Worm (Caenorhabditis elegans) whole organism, young adult: ENCODE measurements around the gene nbs-1.

Experiments used
- B0261.1 ChIP-seq: sonication (generic microtip); optimal IDR thresholded peaks from 2 replicates; lab custom pipeline; 2016; ENCODE audit warnings: mild to moderate bottlenecking, missing genetic modification characterization, moderate library complexity, missing compliant biosample characterization
- D2030.7 ChIP-seq: fragments of 200-800 bp; sonication (Bioruptor generic); IDR thresholded peaks from 2 replicates; pipeline ENCODE4 v1.3.6; 2022; ENCODE audit warnings: missing genetic modification reagents, missing genetic modification characterization, missing compliant biosample characterization
- F22D6.2 ChIP-seq: sonication (generic microtip); optimal IDR thresholded peaks from 2 replicates; lab custom pipeline; 2016; ENCODE audit warnings: mild to moderate bottlenecking, missing genetic modification characterization, missing compliant biosample characterization
- F33H1.4 ChIP-seq: fragments of 200-800 bp; sonication (Bioruptor generic); IDR thresholded peaks from 2 replicates; pipeline ENCODE4 v1.3.6; 2022; ENCODE audit warnings: missing genetic modification reagents, missing genetic modification characterization, missing compliant biosample characterization
- F37B4.10 ChIP-seq: fragments of 200-800 bp; sonication (Bioruptor generic); IDR thresholded peaks from 2 replicates; pipeline ENCODE4 v1.3.6; 2022; ENCODE audit warnings: missing genetic modification characterization, missing compliant biosample characterization
- F55B11.4 ChIP-seq: sonication (generic microtip); optimal IDR thresholded peaks from 2 replicates; lab custom pipeline; 2016; ENCODE audit warnings: missing compliant biosample characterization, missing genetic modification characterization, borderline replicate concordance; ENCODE audit not compliant: insufficient read depth
- K12H6.12 ChIP-seq: fragments of 200-800 bp; sonication (Bioruptor generic); optimal IDR thresholded peaks from 2 replicates; lab custom pipeline; 2018; ENCODE audit warnings: mild to moderate bottlenecking, missing genetic modification characterization, missing compliant biosample characterization
- Y53F4B.3 ChIP-seq: fragments of 200-800 bp; sonication (Bioruptor generic); IDR thresholded peaks from 2 replicates; pipeline ENCODE4 v1.3.6; 2022; ENCODE audit warnings: missing genetic modification reagents, missing genetic modification characterization, missing compliant biosample characterization
- Y56A3A.18 ChIP-seq: fragments of 200-800 bp; sonication (Bioruptor generic); IDR thresholded peaks from 2 replicates; pipeline ENCODE4 v1.3.6; 2022; ENCODE audit warnings: missing genetic modification reagents, missing genetic modification characterization, missing compliant biosample characterization
- akir-1 ChIP-seq: fragments of 200-800 bp; sonication (Bioruptor generic); optimal IDR thresholded peaks from 2 replicates; lab custom pipeline; 2018; ENCODE audit warnings: mild to moderate bottlenecking, missing genetic modification characterization, moderate library complexity, missing compliant biosample characterization
- aptf-3 ChIP-seq: fragments of 200-800 bp; sonication (Bioruptor generic); IDR thresholded peaks from 2 replicates; pipeline ENCODE4 v1.3.6; 2022; ENCODE audit warnings: missing genetic modification characterization, missing compliant biosample characterization
- atf-7 ChIP-seq: sonication (generic microtip); optimal IDR thresholded peaks from 2 replicates; lab custom pipeline; 2017; ENCODE audit warnings: mild to moderate bottlenecking, missing genetic modification characterization, missing compliant biosample characterization
- athp-1 ChIP-seq: sonication (generic microtip); optimal IDR thresholded peaks from 2 replicates; lab custom pipeline; 2017; ENCODE audit warnings: mild to moderate bottlenecking, missing genetic modification characterization, missing compliant biosample characterization
- cebp-2 ChIP-seq: fragments of 200-800 bp; sonication (Bioruptor generic); IDR thresholded peaks from 2 replicates; pipeline ENCODE4 v1.3.6; 2022; ENCODE audit warnings: missing genetic modification characterization, missing compliant biosample characterization
- ceh-100 ChIP-seq: fragments of 200-800 bp; sonication (Bioruptor generic); IDR thresholded peaks from 2 replicates; pipeline ENCODE4 v1.3.6; 2022; ENCODE audit warnings: missing genetic modification reagents, missing genetic modification characterization, missing compliant biosample characterization
- ceh-79 ChIP-seq: sonication (generic microtip); optimal IDR thresholded peaks from 2 replicates; lab custom pipeline; 2017; ENCODE audit warnings: mild to moderate bottlenecking, missing genetic modification characterization, missing compliant biosample characterization
- chd-7 ChIP-seq: sonication (generic microtip); optimal IDR thresholded peaks from 2 replicates; lab custom pipeline; 2016; ENCODE audit warnings: mild to moderate bottlenecking, missing genetic modification characterization, moderate library complexity, missing compliant biosample characterization
- die-1 ChIP-seq: sonication (generic microtip); optimal IDR thresholded peaks from 2 replicates; lab custom pipeline; 2016; ENCODE audit warnings: missing genotype, mild to moderate bottlenecking, missing genetic modification characterization, missing compliant biosample characterization
- dox-1 ChIP-seq: fragments of 200-800 bp; sonication (Bioruptor generic); IDR thresholded peaks from 2 replicates; pipeline ENCODE4 v1.3.6; 2022; ENCODE audit warnings: missing genetic modification reagents, missing genetic modification characterization, missing compliant biosample characterization
- egl-18 ChIP-seq: fragments of 200-800 bp; sonication (Bioruptor generic); IDR thresholded peaks from 2 replicates; pipeline ENCODE4 v1.3.6; 2022; ENCODE audit warnings: missing genetic modification reagents, missing genetic modification characterization, missing compliant biosample characterization
- ets-4 ChIP-seq: fragments of 200-800 bp; sonication (Bioruptor generic); optimal IDR thresholded peaks from 2 replicates; lab custom pipeline; 2018; ENCODE audit warnings: mild to moderate bottlenecking, missing genetic modification characterization, missing compliant biosample characterization
- hlh-12 ChIP-seq: sonication (generic microtip); optimal IDR thresholded peaks from 2 replicates; lab custom pipeline; 2016; ENCODE audit warnings: missing genetic modification characterization, missing compliant biosample characterization
- hlh-26 ChIP-seq: fragments of 200-800 bp; sonication (Bioruptor generic); conservative IDR thresholded peaks from 2 replicates; pipeline ENCODE4 v1.3.6; 2022; ENCODE audit warnings: missing genetic modification reagents, missing genetic modification characterization, missing compliant biosample characterization
- hmg-1.2 ChIP-seq: fragments of 200-800 bp; sonication (Bioruptor generic); IDR thresholded peaks from 2 replicates; pipeline ENCODE4 v1.3.6; 2022; ENCODE audit warnings: missing genetic modification reagents, missing genetic modification characterization, missing compliant biosample characterization
- hmg-20 ChIP-seq: fragments of 200-800 bp; sonication (Bioruptor generic); IDR thresholded peaks from 2 replicates; pipeline ENCODE4 v1.3.6; 2022; ENCODE audit warnings: missing genetic modification reagents, missing genetic modification characterization, missing compliant biosample characterization
- hsf-1 ChIP-seq: fragments of 200-800 bp; sonication (Bioruptor generic); IDR thresholded peaks from 2 replicates; pipeline ENCODE4 v1.3.6; 2022; ENCODE audit warnings: missing genetic modification reagents, missing genetic modification characterization, missing compliant biosample characterization
- let-607 ChIP-seq, 2 experiments: fragments of 200-800 bp in 1 of 2; sonication (Bioruptor generic) in 1 of 2; sonication (generic microtip) in 1 of 2; optimal IDR thresholded peaks; 2 replicates each; lab custom pipeline; 2016 to 2018; ENCODE audit warnings: mild to moderate bottlenecking in 2 of 2, missing compliant biosample characterization in 2 of 2, missing genetic modification characterization in 2 of 2, moderate library complexity in 2 of 2, missing genotype in 1 of 2
- lin-40 ChIP-seq: sonication (generic microtip); optimal IDR thresholded peaks from 2 replicates; lab custom pipeline; 2016; ENCODE audit warnings: missing genetic modification characterization, mild to moderate bottlenecking, missing compliant biosample characterization, missing genotype, missing genetic modification reagents
- lin-54 ChIP-seq: fragments of 200-800 bp; sonication (Bioruptor generic); optimal IDR thresholded peaks from 2 replicates; lab custom pipeline; 2018; ENCODE audit warnings: mild to moderate bottlenecking, missing genetic modification characterization, missing compliant biosample characterization
- madf-10 ChIP-seq: sonication (generic microtip); optimal IDR thresholded peaks from 2 replicates; lab custom pipeline; 2016; ENCODE audit warnings: mild to moderate bottlenecking, missing genetic modification characterization, missing compliant biosample characterization
- madf-6 ChIP-seq: fragments of 200-800 bp; sonication (Bioruptor generic); IDR thresholded peaks from 2 replicates; pipeline ENCODE4 v1.3.6; 2022; ENCODE audit warnings: missing genetic modification reagents, missing genetic modification characterization, missing compliant biosample characterization
- mcd-1 ChIP-seq: fragments of 200-800 bp; sonication (Bioruptor generic); IDR thresholded peaks from 2 replicates; pipeline ENCODE4 v1.3.6; 2022; ENCODE audit warnings: missing genetic modification reagents, missing genetic modification characterization, missing compliant biosample characterization
- mel-28 ChIP-seq: sonication (generic microtip); optimal IDR thresholded peaks from 2 replicates; lab custom pipeline; 2016; ENCODE audit warnings: borderline replicate concordance, mild to moderate bottlenecking, missing genetic modification characterization, missing compliant biosample characterization
- nfyb-1 ChIP-seq: fragments of 200-800 bp; sonication (Bioruptor generic); IDR thresholded peaks from 2 replicates; pipeline ENCODE4 v1.3.6; 2022; ENCODE audit warnings: missing genetic modification reagents, missing genetic modification characterization, missing compliant biosample characterization
- nhr-179 ChIP-seq: sonication (generic microtip); optimal IDR thresholded peaks from 2 replicates; lab custom pipeline; 2016; ENCODE audit warnings: mild to moderate bottlenecking, missing genetic modification characterization, missing compliant biosample characterization
- nhr-90 ChIP-seq: sonication (generic microtip); optimal IDR thresholded peaks from 2 replicates; lab custom pipeline; 2016; ENCODE audit warnings: missing genotype, mild to moderate bottlenecking, missing genetic modification characterization, missing compliant biosample characterization
- pha-4 ChIP-seq: fragments of 150-350 bp; sonication (generic microtip); optimal IDR thresholded peaks from 2 replicates; lab custom pipeline; 2014; ENCODE audit warnings: missing biosample characterization, missing genetic modification reagents, missing genetic modification characterization
- rcor-1 ChIP-seq: fragments of 200-800 bp; sonication (Bioruptor generic); IDR thresholded peaks from 2 replicates; pipeline ENCODE4 v1.3.6; 2022; ENCODE audit warnings: missing genetic modification reagents, missing genetic modification characterization, missing compliant biosample characterization
- rec-8 ChIP-seq, 2 experiments: sonication (generic microtip); optimal IDR thresholded peaks; 2 replicates each; lab custom pipeline; 2016; ENCODE audit warnings: mild to moderate bottlenecking in 2 of 2, missing genetic modification characterization in 2 of 2, missing genetic modification reagents in 2 of 2, missing genotype in 2 of 2, missing biosample characterization in 1 of 2, missing compliant biosample characterization in 1 of 2, moderate library complexity in 1 of 2
- snpc-1.1 ChIP-seq: sonication (generic microtip); optimal IDR thresholded peaks from 2 replicates; lab custom pipeline; 2017; ENCODE audit warnings: missing genetic modification characterization, mild to moderate bottlenecking, missing compliant biosample characterization, antibody characterized with exemption, moderate library complexity, missing genotype, missing genetic modification reagents; ENCODE audit not compliant: insufficient read depth
- snpc-1.3 ChIP-seq: sonication (generic microtip); optimal IDR thresholded peaks from 2 replicates; lab custom pipeline; 2017; ENCODE audit warnings: missing genetic modification characterization, mild to moderate bottlenecking, missing compliant biosample characterization, antibody characterized with exemption, moderate library complexity, missing genotype, missing genetic modification reagents; ENCODE audit not compliant: insufficient read depth
- sptf-2 ChIP-seq: fragments of 200-800 bp; sonication (Bioruptor generic); optimal IDR thresholded peaks from 2 replicates; lab custom pipeline; 2018; ENCODE audit warnings: mild to moderate bottlenecking, missing genetic modification characterization, missing compliant biosample characterization
- tbx-9 ChIP-seq: sonication (generic microtip); optimal IDR thresholded peaks from 2 replicates; lab custom pipeline; 2016; ENCODE audit warnings: borderline replicate concordance, missing genetic modification characterization, inconsistent platforms, missing compliant biosample characterization
- tlf-1 ChIP-seq: fragments of 200-800 bp; sonication (Bioruptor generic); optimal IDR thresholded peaks from 2 replicates; lab custom pipeline; 2018; ENCODE audit warnings: mild to moderate bottlenecking, missing genetic modification characterization, missing compliant biosample characterization
- xnd-1 ChIP-seq: sonication (generic microtip); optimal IDR thresholded peaks from 2 replicates; lab custom pipeline; 2016; ENCODE audit warnings: missing genotype, missing genetic modification reagents, missing genetic modification characterization, missing compliant biosample characterization
- ztf-18 ChIP-seq: sonication (generic microtip); optimal IDR thresholded peaks from 2 replicates; lab custom pipeline; 2016; ENCODE audit warnings: missing genotype, mild to moderate bottlenecking, missing genetic modification characterization, missing compliant biosample characterization
- ztf-22 ChIP-seq: fragments of 200-800 bp; sonication (Bioruptor generic); optimal IDR thresholded peaks from 2 replicates; lab custom pipeline; 2018; ENCODE audit warnings: mild to moderate bottlenecking, missing genetic modification characterization, moderate library complexity, missing compliant biosample characterization
- ztf-3 ChIP-seq: fragments of 200-800 bp; sonication (Bioruptor generic); optimal IDR thresholded peaks from 2 replicates; lab custom pipeline; 2018; ENCODE audit warnings: mild to moderate bottlenecking, missing genetic modification characterization, missing compliant biosample characterization

nbs-1 gene

ce11 chrII:11126312-11127000 lies 30.2 kb upstream of the nbs-1 start, which contains the start of the genes rps-9 and lsm-1 (continued):
- 0 out of 2 replicates have a peak, but pooled peaks have one; percentile 16 for TF ChIP-seq rcor-1 (GFP tag; lab: Robert Waterston, UW)
- TF ChIP-seq ztf-22 = no peak
- no peak for TF ChIP-seq mel-28 (tag; lab: Kevin White, UChicago)
- TF ChIP-seq F37B4.10 (GFP tag; lab: Robert Waterston, UW) = no peak
- TF ChIP-seq hsf-1 (GFP tag; lab: Robert Waterston, UW) = no peak
- TF ChIP-seq ets-4 (GFP tag; lab: Kevin White, UChicago) = no peak
- TF ChIP-seq lin-54 = peak; percentile 40
- TF ChIP-seq lin-40 (tag; lab: Kevin White, UChicago) = no peak
- TF ChIP-seq egl-18 (GFP tag; lab: Robert Waterston, UW) = no peak
- no peak for TF ChIP-seq ceh-79 (tag; lab: Kevin White, UChicago)
- no peak for TF ChIP-seq ztf-18
- TF ChIP-seq akir-1 (GFP tag; lab: Kevin White, UChicago) = no peak
- peak; percentile 10 for TF ChIP-seq snpc-1.3 (tag; lab: Kevin White, UChicago)
- no peak for TF ChIP-seq pha-4 (tag; lab: Kevin White, UChicago)
- no peak for TF ChIP-seq hlh-12
- no peak for TF ChIP-seq sptf-2
- TF ChIP-seq ceh-100 (GFP tag; lab: Robert Waterston, UW) = no peak
- TF ChIP-seq let-607 (tag; optimal IDR thresholded peaks at IDR 0.05; lab: Kevin White, UChicago) = no peak
- no peak for TF ChIP-seq Y53F4B.3 (GFP tag; lab: Robert Waterston, UW)
- TF ChIP-seq F55B11.4 (tag; lab: Kevin White, UChicago) = no peak
- no peak for TF ChIP-seq xnd-1 (tag; lab: Kevin White, UChicago)
- TF ChIP-seq nhr-179 = no peak
- TF ChIP-seq F22D6.2 (tag; lab: Kevin White, UChicago) = no peak
- TF ChIP-seq dox-1 (GFP tag; lab: Robert Waterston, UW) = peak; percentile 57; the same call in 1 of the 2 replicates
- peak; percentile 63 for TF ChIP-seq D2030.7 (GFP tag; lab: Robert Waterston, UW)
- no peak for TF ChIP-seq chd-7 (tag; lab: Kevin White, UChicago)
- TF ChIP-seq nfyb-1 = no peak
- peak; percentile 8 for TF ChIP-seq snpc-1.1 (tag; lab: Kevin White, UChicago)
- TF ChIP-seq hlh-26 (GFP tag; lab: Robert Waterston, UW) = no peak
- peak; percentile 94 for TF ChIP-seq F33H1.4
- TF ChIP-seq atf-7 = no peak
- peak; percentile 69 for TF ChIP-seq mcd-1 (GFP tag; lab: Robert Waterston, UW)
- TF ChIP-seq tbx-9 (tag; lab: Kevin White, UChicago) = no peak
- TF ChIP-seq nhr-90 (tag; lab: Kevin White, UChicago) = no peak
- no peak for TF ChIP-seq ztf-3 (GFP tag; lab: Kevin White, UChicago)
- no peak for TF ChIP-seq die-1 (tag; lab: Kevin White, UChicago)
- TF ChIP-seq aptf-3 (GFP tag; lab: Robert Waterston, UW) = no peak
- TF ChIP-seq cebp-2 (GFP tag; lab: Robert Waterston, UW) = no peak
- TF ChIP-seq athp-1 (tag; lab: Kevin White, UChicago) = no peak
- TF ChIP-seq rec-8 (tag; optimal IDR thresholded peaks at IDR 0.05; lab: Kevin White, UChicago) = no peak
- no peak for TF ChIP-seq madf-10 (tag; lab: Kevin White, UChicago)
- TF ChIP-seq tlf-1 (GFP tag; lab: Kevin White, UChicago) = no peak
- no peak for TF ChIP-seq hmg-20
- TF ChIP-seq hmg-1.2 (GFP tag; lab: Robert Waterston, UW) = peak; percentile 97
- TF ChIP-seq B0261.1 (tag; lab: Kevin White, UChicago) = no peak
- TF ChIP-seq madf-6 = peak; percentile 65
- TF ChIP-seq Y56A3A.18 = no peak
- no peak for TF ChIP-seq K12H6.12 (tag; lab: Kevin White, UChicago)
